Worm (Caenorhabditis elegans) whole organism, L4/young adult: ENCODE measurements around the gene ccdc-47.

ENCODE experiments used
- W03F9.2 ChIP-seq: fragments of 150-350 bp; optimal IDR thresholded peaks from 2 replicates; lab custom pipeline; 2014; ENCODE audit warnings: missing biosample characterization, missing genetic modification characterization
- dao-5 ChIP-seq: sonication (generic microtip); optimal IDR thresholded peaks from 2 replicates; lab custom pipeline; 2016; ENCODE audit warnings: missing genotype, missing genetic modification characterization, moderate library complexity, missing compliant biosample characterization
- him-1 ChIP-seq: sonication (generic microtip); optimal IDR thresholded peaks from 2 replicates; lab custom pipeline; 2016; ENCODE audit warnings: missing genotype, missing genetic modification reagents, missing genetic modification characterization, missing compliant biosample characterization

- TF ChIP-seq him-1 (tag; lab: Kevin White, UChicago): no peak
- TF ChIP-seq W03F9.2 (tag; lab: Kevin White, UChicago): no peak
- TF ChIP-seq dao-5 (tag; lab: Kevin White, UChicago): no peak
Observed at ce11 chrIII:3906481-3906880, 10.3 kb upstream of the ccdc-47 start.
